Worm (Caenorhabditis elegans) whole organism, L4 larva: ENCODE data around the gene W07G4.7.

ENCODE experiments used
- D1046.2 ChIP-seq: fragments of 200-800 bp; sonication (Bioruptor generic); IDR thresholded peaks from 2 replicates; pipeline ENCODE4 v1.3.6; 2022; ENCODE audit warnings: missing genetic modification characterization, missing compliant biosample characterization
- F10B5.3 ChIP-seq: sonication (generic microtip); optimal IDR thresholded peaks from 2 replicates; lab custom pipeline; 2016; ENCODE audit warnings: mild to moderate bottlenecking, missing genetic modification characterization, missing compliant biosample characterization
- F26F4.8 ChIP-seq: fragments of 200-800 bp; sonication (Bioruptor generic); conservative IDR thresholded peaks from 2 replicates; pipeline ENCODE4 v1.3.6; 2022; ENCODE audit warnings: missing genetic modification characterization, missing compliant biosample characterization
- F44E2.7 ChIP-seq: fragments of 200-800 bp; sonication (Bioruptor generic); IDR thresholded peaks from 2 replicates; pipeline ENCODE4 v2.1.2; 2022; ENCODE audit warnings: missing genetic modification characterization, missing compliant biosample characterization
- F49E8.2 ChIP-seq: sonication (generic microtip); optimal IDR thresholded peaks from 2 replicates; lab custom pipeline; 2016; ENCODE audit warnings: missing compliant biosample characterization, mild to moderate bottlenecking, missing genetic modification characterization, borderline replicate concordance
- T26A8.4 ChIP-seq: fragments of 200-800 bp; sonication (Bioruptor generic); IDR thresholded peaks from 2 replicates; pipeline ENCODE4 v1.3.6; 2022; ENCODE audit warnings: missing genetic modification characterization, missing compliant biosample characterization
- Y105C5A.15 ChIP-seq: fragments of 200-800 bp; sonication (Bioruptor generic); IDR thresholded peaks from 2 replicates; pipeline ENCODE4 v1.3.6; 2022; ENCODE audit warnings: missing genetic modification characterization, missing compliant biosample characterization
- Y5F2A.4 ChIP-seq: fragments of 200-800 bp; sonication (Bioruptor generic); optimal IDR thresholded peaks from 2 replicates; lab custom pipeline; 2018; ENCODE audit warnings: mild to moderate bottlenecking, missing genetic modification characterization, missing compliant biosample characterization
- aha-1 ChIP-seq: fragments of 150-350 bp; peaks from one replicate; lab custom pipeline; 2014; ENCODE audit warnings: missing biosample characterization, missing genetic modification characterization
- aly-2 ChIP-seq: sonication (generic microtip); optimal IDR thresholded peaks from 2 replicates; lab custom pipeline; 2018; ENCODE audit warnings: missing biosample characterization, missing genetic modification characterization
- ama-1 ChIP-seq: fragments of 150-350 bp; optimal IDR thresholded peaks from 2 replicates; lab custom pipeline; 2014; ENCODE audit warnings: inconsistent platforms, mixed read lengths
- ceh-28 ChIP-seq: fragments of 150-350 bp; optimal IDR thresholded peaks from 2 replicates; lab custom pipeline; 2014; ENCODE audit warnings: missing biosample characterization, missing genetic modification reagents, missing genetic modification characterization
- ceh-32 ChIP-seq: sonication (generic microtip); optimal IDR thresholded peaks from 2 replicates; lab custom pipeline; 2016; ENCODE audit warnings: mild to moderate bottlenecking, missing genetic modification characterization, missing compliant biosample characterization; ENCODE audit not compliant: poor library complexity
- ceh-44 ChIP-seq: fragments of 200-800 bp; sonication (Bioruptor generic); IDR thresholded peaks from 2 replicates; pipeline ENCODE4 v1.3.6; 2022; ENCODE audit warnings: missing genetic modification reagents, missing genetic modification characterization, missing compliant biosample characterization
- ceh-82 ChIP-seq: sonication (generic microtip); optimal IDR thresholded peaks from 2 replicates; lab custom pipeline; 2017; ENCODE audit warnings: missing biosample characterization, missing genetic modification characterization
- ces-1 ChIP-seq: fragments of 150-350 bp; sonication (generic microtip); optimal IDR thresholded peaks from 4 replicates; lab custom pipeline; 2014; ENCODE audit warnings: missing biosample characterization, missing genetic modification reagents, missing genetic modification characterization
- cey-2 ChIP-seq: sonication (generic microtip); optimal IDR thresholded peaks from 3 replicates; lab custom pipeline; 2017; ENCODE audit warnings: missing genetic modification characterization, mild to moderate bottlenecking, missing compliant biosample characterization, antibody characterized with exemption, borderline replicate concordance; ENCODE audit not compliant: insufficient read depth
- daf-12 ChIP-seq: fragments of 150-350 bp; optimal IDR thresholded peaks from 2 replicates; lab custom pipeline; 2014; ENCODE audit warnings: missing biosample characterization, missing genetic modification reagents, missing genetic modification characterization
- daf-19 ChIP-seq: fragments of 200-800 bp; sonication (Bioruptor generic); conservative IDR thresholded peaks from 2 replicates; pipeline ENCODE4 v1.3.6; 2022; ENCODE audit warnings: missing genetic modification characterization, missing compliant biosample characterization
- daf-8 ChIP-seq: fragments of 200-800 bp; sonication (Bioruptor generic); IDR thresholded peaks from 2 replicates; pipeline ENCODE4 v1.3.6; 2022; ENCODE audit warnings: missing genetic modification characterization, missing compliant biosample characterization
- dmd-6 ChIP-seq: fragments of 200-800 bp; sonication (Bioruptor generic); IDR thresholded peaks from 2 replicates; pipeline ENCODE4 v1.3.6; 2022; ENCODE audit warnings: missing genetic modification reagents, missing genetic modification characterization, missing compliant biosample characterization
- dmd-8 ChIP-seq: fragments of 200-800 bp; sonication (Bioruptor generic); IDR thresholded peaks from 2 replicates; pipeline ENCODE4 v1.3.6; 2022; ENCODE audit warnings: missing genetic modification characterization, missing compliant biosample characterization
- duxl-1 ChIP-seq: sonication (generic microtip); optimal IDR thresholded peaks from 2 replicates; lab custom pipeline; 2016; ENCODE audit warnings: mild to moderate bottlenecking, missing genetic modification characterization, moderate library complexity, missing compliant biosample characterization; ENCODE audit not compliant: poor library complexity
- fos-1 ChIP-seq: fragments of 150-350 bp; optimal IDR thresholded peaks from 2 replicates; lab custom pipeline; 2014; ENCODE audit warnings: missing biosample characterization, missing genetic modification characterization
- hlh-11 ChIP-seq: fragments of 200-800 bp; sonication (Bioruptor generic); optimal IDR thresholded peaks from 2 replicates; lab custom pipeline; 2018; ENCODE audit warnings: mild to moderate bottlenecking, missing genetic modification characterization, missing compliant biosample characterization
- hlh-30 ChIP-seq: sonication (generic microtip); optimal IDR thresholded peaks from 2 replicates; lab custom pipeline; 2017; ENCODE audit warnings: antibody characterized with exemption, mild to moderate bottlenecking, missing genetic modification characterization, missing compliant biosample characterization; ENCODE audit not compliant: insufficient read depth
- hmg-1.1 ChIP-seq: fragments of 200-800 bp; sonication (Bioruptor generic); IDR thresholded peaks from 2 replicates; pipeline ENCODE4 v1.3.6; 2022; ENCODE audit warnings: missing genetic modification reagents, missing genetic modification characterization, missing compliant biosample characterization
- lin-29 ChIP-seq: fragments of 200-800 bp; sonication (Bioruptor generic); IDR thresholded peaks from 2 replicates; pipeline ENCODE4 v1.3.6; 2022; ENCODE audit warnings: missing genetic modification reagents, missing genetic modification characterization, missing compliant biosample characterization
- lin-38 ChIP-seq: fragments of 200-800 bp; sonication (Bioruptor generic); IDR thresholded peaks from 2 replicates; pipeline ENCODE4 v1.3.6; 2022; ENCODE audit warnings: missing genetic modification reagents, missing genetic modification characterization, missing compliant biosample characterization
- lin-39 ChIP-seq: fragments of 150-350 bp; optimal IDR thresholded peaks from 2 replicates; lab custom pipeline; 2014; ENCODE audit warnings: missing biosample characterization, missing genetic modification reagents, missing genetic modification characterization
- lir-3 ChIP-seq: sonication (generic microtip); optimal IDR thresholded peaks from 2 replicates; lab custom pipeline; 2016; ENCODE audit warnings: mild to moderate bottlenecking, missing genetic modification characterization, missing compliant biosample characterization
- madf-5 ChIP-seq, 2 experiments: fragments of 200-800 bp; sonication (Bioruptor generic); IDR thresholded peaks; 2 replicates each; pipeline ENCODE4 v1.3.6; 2022; ENCODE audit warnings: missing compliant biosample characterization in 2 of 2, missing genetic modification characterization in 2 of 2
- madf-9 ChIP-seq: fragments of 200-800 bp; sonication (Bioruptor generic); conservative IDR thresholded peaks from 2 replicates; pipeline ENCODE4 v1.3.6; 2022; ENCODE audit warnings: missing genetic modification reagents, missing genetic modification characterization, missing compliant biosample characterization
- mdl-1 ChIP-seq, 2 experiments: fragments of 150-350 bp in 1 of 2; sonication (generic microtip) in 1 of 2; optimal IDR thresholded peaks; 2 replicates each; lab custom pipeline; 2014 to 2017; ENCODE audit warnings: missing biosample characterization in 2 of 2, missing genetic modification characterization in 2 of 2
- mep-1 ChIP-seq: fragments of 150-350 bp; sonication (generic microtip); optimal IDR thresholded peaks from 3 replicates; lab custom pipeline; 2014; ENCODE audit warnings: missing biosample characterization, missing genetic modification characterization
- nhr-111 ChIP-seq: fragments of 200-800 bp; sonication (Bioruptor generic); optimal IDR thresholded peaks from 2 replicates; lab custom pipeline; 2018; ENCODE audit warnings: mild to moderate bottlenecking, missing genetic modification characterization, missing compliant biosample characterization
- nhr-25 ChIP-seq: sonication (generic microtip); optimal IDR thresholded peaks from 2 replicates; lab custom pipeline; 2017; ENCODE audit warnings: missing genetic modification characterization, mild to moderate bottlenecking, missing compliant biosample characterization, antibody characterized with exemption, moderate library complexity, borderline replicate concordance; ENCODE audit not compliant: insufficient read depth
- nhr-42 ChIP-seq: fragments of 200-800 bp; sonication (Bioruptor generic); IDR thresholded peaks from 2 replicates; pipeline ENCODE4 v1.3.6; 2022; ENCODE audit warnings: missing genetic modification characterization, missing compliant biosample characterization
- nhr-48 ChIP-seq: sonication (generic microtip); optimal IDR thresholded peaks from 2 replicates; lab custom pipeline; 2016; ENCODE audit warnings: mild to moderate bottlenecking, missing genetic modification characterization, missing compliant biosample characterization
- nhr-6 ChIP-seq: fragments of 150-350 bp; optimal IDR thresholded peaks from 2 replicates; lab custom pipeline; 2014; ENCODE audit warnings: missing biosample characterization, missing genetic modification characterization
- nhr-77 ChIP-seq: fragments of 150-350 bp; optimal IDR thresholded peaks from 2 replicates; lab custom pipeline; 2014; ENCODE audit warnings: missing biosample characterization, missing genetic modification characterization
- pha-4 ChIP-seq, 2 experiments: fragments of 150-350 bp in 1 of 2; fragments of 200-800 bp in 1 of 2; sonication (Bioruptor generic) in 1 of 2; IDR thresholded peaks in 1 of 2; optimal IDR thresholded peaks in 1 of 2; 2 replicates each; pipeline versions ENCODE4 v1.3.6 to Lab custom; 2014 to 2022; ENCODE audit warnings: missing genetic modification characterization in 2 of 2, missing genetic modification reagents in 2 of 2, missing biosample characterization in 1 of 2, missing compliant biosample characterization in 1 of 2
- saeg-2 ChIP-seq: fragments of 200-800 bp; sonication (Bioruptor generic); IDR thresholded peaks from 2 replicates; pipeline ENCODE4 v1.3.6; 2022; ENCODE audit warnings: missing genetic modification reagents, missing genetic modification characterization, missing compliant biosample characterization
- skn-1 ChIP-seq: fragments of 150-350 bp; optimal IDR thresholded peaks from 2 replicates; lab custom pipeline; 2014; ENCODE audit warnings: missing biosample characterization, missing genetic modification characterization
- snpc-1.2 ChIP-seq: fragments of 200-800 bp; sonication (Bioruptor generic); IDR thresholded peaks from 2 replicates; pipeline ENCODE4 v1.3.6; 2022; ENCODE audit warnings: missing genetic modification reagents, missing genetic modification characterization, missing compliant biosample characterization
- snpc-4 ChIP-seq: fragments of 150-350 bp; optimal IDR thresholded peaks from 2 replicates; lab custom pipeline; 2014; ENCODE audit warnings: missing biosample characterization, missing genetic modification characterization
- tra-1 ChIP-seq: fragments of 200-800 bp; sonication (Bioruptor generic); IDR thresholded peaks from 2 replicates; pipeline ENCODE4 v1.3.6; 2022; ENCODE audit warnings: missing genetic modification reagents, missing genetic modification characterization, missing compliant biosample characterization
- unc-39 ChIP-seq: sonication (generic microtip); optimal IDR thresholded peaks from 2 replicates; lab custom pipeline; 2017; ENCODE audit warnings: missing biosample characterization, missing genetic modification characterization
- unc-62 ChIP-seq, 3 experiments: fragments of 150-350 bp in 1 of 3; sonication (generic microtip); optimal IDR thresholded peaks in 2 of 3; peaks in 1 of 3; 1 replicate in 1 of 3; 2 replicates in 2 of 3; lab custom pipeline; 2014 to 2017; ENCODE audit warnings: missing biosample characterization in 3 of 3, missing genetic modification characterization in 3 of 3, missing genetic modification reagents in 3 of 3, missing genotype in 1 of 3
- zfp-3 ChIP-seq: fragments of 200-800 bp; sonication (Bioruptor generic); conservative IDR thresholded peaks from 2 replicates; pipeline ENCODE4 v1.3.6; 2022; ENCODE audit warnings: missing genetic modification reagents, missing genetic modification characterization, missing compliant biosample characterization
- ztf-7 ChIP-seq: fragments of 150-350 bp; optimal IDR thresholded peaks from 2 replicates; lab custom pipeline; 2014; ENCODE audit warnings: missing biosample characterization, missing genetic modification characterization

Gene W07G4.7

DNA sequence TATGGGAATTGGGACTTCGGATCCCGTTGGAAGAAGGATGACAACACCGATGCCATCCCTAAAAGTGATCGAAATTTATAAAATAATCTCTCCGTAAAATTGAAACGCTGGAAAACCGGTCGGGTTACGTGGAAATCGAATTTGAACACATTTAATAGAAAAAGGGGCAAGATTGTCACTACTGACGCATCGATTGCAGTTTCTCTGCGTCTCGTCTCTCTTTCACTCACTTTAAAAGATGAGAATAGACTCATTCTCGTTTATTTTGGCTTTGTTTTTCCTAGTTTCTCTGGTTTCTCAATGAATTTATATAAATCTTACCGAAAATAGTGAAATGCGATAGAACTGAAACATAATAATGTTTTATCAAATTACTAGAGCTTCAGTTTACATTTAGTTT, 7.2 kb upstream of the W07G4.7 start, which contains the start of gene scyl-1:
scyl-1 (minus strand) TSS at position 56 of the 400 bp plus-strand sequence.
- TF ChIP-seq duxl-1: peak; percentile 30
- TF ChIP-seq mdl-1 (tag; optimal IDR thresholded peaks at IDR 0.05; lab: Kevin White, UChicago): peak in 1 of 2 experiments; percentile 59
- TF ChIP-seq lin-38 (GFP tag; lab: Robert Waterston, UW): no peak; the same call in 1 of the 2 replicates
- no peak for TF ChIP-seq lin-39 (tag; lab: Kevin White, UChicago)
- TF ChIP-seq cey-2 (tag; lab: Kevin White, UChicago): no peak
- peak; percentile 76 for TF ChIP-seq dmd-6 (GFP tag; lab: Robert Waterston, UW)
- no peak for TF ChIP-seq lir-3 (tag; lab: Kevin White, UChicago)
- TF ChIP-seq ceh-82 (tag; lab: Kevin White, UChicago): no peak
- no peak for TF ChIP-seq zfp-3
- TF ChIP-seq fos-1 (tag; lab: Kevin White, UChicago): no peak
- TF ChIP-seq saeg-2 (GFP tag; lab: Robert Waterston, UW): no peak
- no peak for TF ChIP-seq mep-1 (tag; lab: Kevin White, UChicago)
- TF ChIP-seq pha-4 (GFP tag; IDR thresholded peaks at IDR 0.05; lab: Robert Waterston, UW): no peak
- no peak for TF ChIP-seq pha-4 (tag; optimal IDR thresholded peaks at IDR 0.05; lab: Kevin White, UChicago)
- no peak for TF ChIP-seq daf-8
- no peak for TF ChIP-seq aha-1 (tag; lab: Kevin White, UChicago)
- no peak for TF ChIP-seq ztf-7 (tag; lab: Kevin White, UChicago)
- no peak for TF ChIP-seq daf-12 (tag; lab: Kevin White, UChicago)
- TF ChIP-seq aly-2: no peak
- TF ChIP-seq ceh-32: no peak
- no peak for TF ChIP-seq tra-1 (GFP tag; lab: Robert Waterston, UW)
- peak; percentile 48 for TF ChIP-seq nhr-25
- peak; percentile 52 for TF ChIP-seq hmg-1.1 (GFP tag; lab: Robert Waterston, UW)
- peak; percentile 56 for TF ChIP-seq nhr-77
- TF ChIP-seq ceh-44: no peak
- TF ChIP-seq madf-5 (GFP tag; IDR thresholded peaks at IDR 0.05; lab: Robert Waterston, UW): no peak
- peak; percentile 36 for TF ChIP-seq nhr-48 (tag; lab: Kevin White, UChicago)
- 0 out of 2 replicates have a peak, but pooled peaks have one; percentile 21 for TF ChIP-seq lin-29 (GFP tag; lab: Robert Waterston, UW)
- peak; percentile 78 for TF ChIP-seq hlh-11 (tag; lab: Kevin White, UChicago)
- no peak for TF ChIP-seq Y105C5A.15 (GFP tag; lab: Robert Waterston, UW)
- no peak for TF ChIP-seq skn-1 (tag; lab: Kevin White, UChicago)
- no peak for TF ChIP-seq ceh-28 (tag; lab: Kevin White, UChicago)
- no peak for TF ChIP-seq hlh-30 (tag; lab: Kevin White, UChicago)
- TF ChIP-seq daf-19: no peak
- no peak for TF ChIP-seq madf-9 (GFP tag; lab: Robert Waterston, UW)
- peak; percentile 75 for TF ChIP-seq T26A8.4
- TF ChIP-seq unc-39: no peak
- TF ChIP-seq nhr-6: peak; percentile 96
- TF ChIP-seq F44E2.7 (GFP tag; lab: Robert Waterston, UW): no peak
- TF ChIP-seq F49E8.2: no peak
- TF ChIP-seq ces-1: no peak
- no peak for TF ChIP-seq Y5F2A.4 (GFP tag; lab: Kevin White, UChicago)
- TF ChIP-seq dmd-8 (GFP tag; lab: Robert Waterston, UW): no peak
- peak in 1 of 2 experiments; percentile 82 for TF ChIP-seq unc-62 (GFP tag; optimal IDR thresholded peaks at IDR 0.05 in 1 of 2; lab: Kevin White, UChicago)
- no peak for TF ChIP-seq unc-62 (tag; optimal IDR thresholded peaks at IDR 0.05; lab: Kevin White, UChicago)
- no peak for TF ChIP-seq ama-1 (lab: Kevin White, UChicago)
- no peak for TF ChIP-seq snpc-4 (tag; lab: Kevin White, UChicago)
- no peak for TF ChIP-seq D1046.2 (GFP tag; lab: Robert Waterston, UW)
- no peak for TF ChIP-seq F10B5.3 (tag; lab: Kevin White, UChicago)
- TF ChIP-seq nhr-111 (GFP tag; lab: Kevin White, UChicago): no peak
- TF ChIP-seq snpc-1.2 (GFP tag; lab: Robert Waterston, UW): no peak
- peak; percentile 66 for TF ChIP-seq nhr-42
- TF ChIP-seq F26F4.8 (GFP tag; lab: Robert Waterston, UW): no peak
